Worm (Caenorhabditis elegans): ENCODE measurements around the gene W06H8.6.

DNA sequence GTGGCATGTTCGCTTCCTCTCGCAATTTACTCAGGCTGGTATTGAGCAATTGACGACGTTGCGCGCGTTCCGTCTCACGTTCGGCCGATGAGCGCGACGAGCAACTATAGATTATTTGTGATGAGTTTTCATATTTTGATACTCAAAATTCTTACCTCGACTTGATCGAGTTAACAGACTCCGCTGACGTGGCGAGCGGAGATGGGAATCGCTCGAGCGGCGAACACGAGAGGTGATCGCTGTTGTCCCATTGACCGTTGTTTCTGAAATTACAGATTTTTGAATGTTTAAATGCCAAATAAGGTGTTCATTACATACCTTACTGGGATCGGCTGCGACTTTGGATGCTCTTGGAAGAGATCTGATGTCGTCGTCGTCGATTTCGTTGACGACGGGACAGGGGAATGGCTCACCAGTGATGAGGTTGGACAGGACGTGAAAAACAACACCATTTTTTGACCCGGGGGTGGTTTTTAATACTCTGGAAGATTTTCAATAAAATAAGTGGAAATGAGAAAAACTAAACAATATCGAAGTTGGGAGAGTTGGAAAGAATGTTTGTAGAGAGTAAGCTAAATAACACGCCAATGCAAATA is at the start of gene W06H8.6:
- TF ChIP-seq pqm-1 (tag; optimal IDR thresholded peaks at IDR 0.05) (no peak), snpc-4 (tag; optimal IDR thresholded peaks at IDR 0.05) (no peak), nhr-77 (tag; optimal IDR thresholded peaks at IDR 0.05) (no peak), nhr-12 (tag; optimal IDR thresholded peaks at IDR 0.05) (no peak), ZK546.5 (tag; optimal IDR thresholded peaks at IDR 0.05) (no peak), mdl-1 (tag; optimal IDR thresholded peaks at IDR 0.05) (no peak), elt-1 (tag; optimal IDR thresholded peaks at IDR 0.05) (no peak)
